Fruit fly (Drosophila melanogaster) whole organism, prepupa: ENCODE results near the gene Chd3.

Experiments used
- Blimp-1 ChIP-seq: fragments of 200-800 bp; sonication (Bioruptor generic); optimal IDR thresholded peaks from 3 replicates; lab custom pipeline; 2017; ENCODE audit warnings: missing biosample characterization, missing genetic modification characterization, mild to moderate bottlenecking, moderate library complexity, missing genetic modification reagents
- CG10669 ChIP-seq: fragments of 200-800 bp; sonication (Bioruptor generic); optimal IDR thresholded peaks from 3 replicates; lab custom pipeline; 2018; ENCODE audit warnings: missing biosample characterization, mild to moderate bottlenecking, missing genetic modification characterization, moderate library complexity
- CG11294 ChIP-seq: fragments of 200-800 bp; sonication (Bioruptor generic); IDR thresholded peaks from 2 replicates; pipeline ENCODE4 v1.3.6; 2022; ENCODE audit warnings: missing biosample characterization, missing genetic modification characterization
- CG11762 ChIP-seq: fragments of 200-800 bp; sonication (Bioruptor generic); optimal IDR thresholded peaks from 3 replicates; lab custom pipeline; 2016; ENCODE audit warnings: missing biosample characterization, missing genetic modification characterization; ENCODE audit not compliant: insufficient read depth
- CG11902 ChIP-seq: fragments of 200-800 bp; sonication (Bioruptor generic); optimal IDR thresholded peaks from 3 replicates; lab custom pipeline; 2016; ENCODE audit warnings: missing biosample characterization, missing genetic modification characterization
- CG15336 ChIP-seq: fragments of 200-800 bp; sonication (Bioruptor generic); IDR thresholded peaks from 2 replicates; pipeline ENCODE4 v1.3.6; 2022; ENCODE audit warnings: missing biosample characterization, missing genetic modification characterization
- CG1621 ChIP-seq: fragments of 200-800 bp; sonication (Bioruptor generic); optimal IDR thresholded peaks from 3 replicates; lab custom pipeline; 2018; ENCODE audit warnings: missing biosample characterization, mild to moderate bottlenecking, missing genetic modification characterization
- CG3032 ChIP-seq: fragments of 200-800 bp; optimal IDR thresholded peaks from 2 replicates; lab custom pipeline; 2019; ENCODE audit warnings: missing biosample characterization, mild to moderate bottlenecking, missing genetic modification characterization, moderate library complexity
- CG31627 ChIP-seq: fragments of 200-800 bp; sonication (Bioruptor generic); optimal IDR thresholded peaks from 3 replicates; lab custom pipeline; 2016; ENCODE audit warnings: missing biosample characterization, missing genetic modification characterization
- CG32006 ChIP-seq: fragments of 200-800 bp; sonication (Bioruptor generic); optimal IDR thresholded peaks from 3 replicates; lab custom pipeline; 2017; ENCODE audit warnings: missing biosample characterization, mild to moderate bottlenecking, missing genetic modification characterization
- CG34406 ChIP-seq: fragments of 200-800 bp; sonication (Bioruptor generic); optimal IDR thresholded peaks from 3 replicates; lab custom pipeline; 2016; ENCODE audit warnings: missing biosample characterization, missing genetic modification characterization
- CG3919 ChIP-seq: fragments of 200-800 bp; sonication (Bioruptor generic); optimal IDR thresholded peaks from 3 replicates; lab custom pipeline; 2016; ENCODE audit warnings: missing biosample characterization, missing genetic modification characterization
- CG6163 ChIP-seq: fragments of 200-800 bp; sonication (Bioruptor generic); IDR thresholded peaks from 3 replicates; pipeline ENCODE4 v1.3.6; 2022; ENCODE audit warnings: missing biosample characterization, missing genetic modification characterization
- CG7368 ChIP-seq: fragments of 200-800 bp; sonication (Bioruptor generic); optimal IDR thresholded peaks from 3 replicates; lab custom pipeline; 2016; ENCODE audit warnings: missing biosample characterization, missing genetic modification characterization
- CG8119 ChIP-seq: fragments of 200-800 bp; sonication (Bioruptor generic); IDR thresholded peaks from 3 replicates; pipeline ENCODE4 v1.3.6; 2022; ENCODE audit warnings: missing biosample characterization, missing genetic modification characterization
- CG8319 ChIP-seq: fragments of 200-800 bp; sonication (Bioruptor generic); optimal IDR thresholded peaks from 3 replicates; lab custom pipeline; 2016; ENCODE audit warnings: missing biosample characterization, missing genetic modification characterization
- CG9139 ChIP-seq: fragments of 200-800 bp; sonication (Bioruptor generic); optimal IDR thresholded peaks from 3 replicates; lab custom pipeline; 2017; ENCODE audit warnings: missing biosample characterization, mild to moderate bottlenecking, missing genetic modification characterization
- Eip75B ChIP-seq: fragments of 200-800 bp; sonication (Bioruptor generic); optimal IDR thresholded peaks from 3 replicates; lab custom pipeline; 2016; ENCODE audit warnings: missing biosample characterization, missing genetic modification characterization
- Eip78C ChIP-seq: fragments of 200-800 bp; sonication (Bioruptor generic); peaks from one replicate; lab custom pipeline; 2016; ENCODE audit warnings: missing biosample characterization, missing genetic modification characterization
- Eip93F ChIP-seq: fragments of 200-800 bp; sonication (Bioruptor generic); optimal IDR thresholded peaks from 2 replicates; lab custom pipeline; 2016; ENCODE audit warnings: missing biosample characterization, mild to moderate bottlenecking, missing genetic modification characterization
- Ets21C ChIP-seq: fragments of 200-800 bp; sonication (Bioruptor generic); optimal IDR thresholded peaks from 3 replicates; lab custom pipeline; 2016; ENCODE audit warnings: missing biosample characterization, missing genetic modification characterization
- Ets96B ChIP-seq: fragments of 200-800 bp; optimal IDR thresholded peaks from 2 replicates; lab custom pipeline; 2019; ENCODE audit warnings: missing biosample characterization, mild to moderate bottlenecking, missing genetic modification characterization, moderate library complexity
- Gug ChIP-seq: fragments of 200-800 bp; sonication (Bioruptor generic); IDR thresholded peaks from 2 replicates; pipeline ENCODE4 v1.3.6; 2022; ENCODE audit warnings: missing biosample characterization, missing genetic modification characterization
- Hr38 ChIP-seq: sonication (Bioruptor generic); optimal IDR thresholded peaks from 2 replicates; lab custom pipeline; 2016; ENCODE audit warnings: missing biosample characterization, missing genetic modification characterization
- Hr39 ChIP-seq: fragments of 200-800 bp; sonication (Bioruptor generic); optimal IDR thresholded peaks from 2 replicates; lab custom pipeline; 2016; ENCODE audit warnings: missing biosample characterization, missing genetic modification characterization
- Lpt ChIP-seq: fragments of 200-800 bp; sonication (Bioruptor generic); optimal IDR thresholded peaks from 3 replicates; lab custom pipeline; 2016; ENCODE audit warnings: missing biosample characterization, missing genetic modification characterization
- Met ChIP-seq: fragments of 200-800 bp; sonication (Bioruptor generic); optimal IDR thresholded peaks from 3 replicates; lab custom pipeline; 2016; ENCODE audit warnings: missing biosample characterization, missing genetic modification characterization
- OdsH ChIP-seq: fragments of 200-800 bp; sonication (Bioruptor generic); optimal IDR thresholded peaks from 3 replicates; lab custom pipeline; 2016; ENCODE audit warnings: missing biosample characterization, missing genetic modification characterization
- Smox ChIP-seq: fragments of 200-800 bp; sonication (Bioruptor generic); optimal IDR thresholded peaks from 3 replicates; lab custom pipeline; 2016; ENCODE audit warnings: missing biosample characterization, missing genetic modification characterization
- Sox102F ChIP-seq: fragments of 200-800 bp; sonication (Bioruptor generic); optimal IDR thresholded peaks from 2 replicates; lab custom pipeline; 2016; ENCODE audit warnings: missing biosample characterization, mild to moderate bottlenecking, missing genetic modification characterization
- Sox14 ChIP-seq: fragments of 200-800 bp; sonication (Bioruptor generic); optimal IDR thresholded peaks from 3 replicates; lab custom pipeline; 2016; ENCODE audit warnings: missing biosample characterization, missing genetic modification characterization
- Sox15 ChIP-seq: fragments of 200-800 bp; sonication (Bioruptor generic); optimal IDR thresholded peaks from 3 replicates; lab custom pipeline; 2016; ENCODE audit warnings: missing biosample characterization, missing genetic modification characterization
- achi ChIP-seq: fragments of 200-800 bp; sonication (Bioruptor generic); optimal IDR thresholded peaks from 3 replicates; lab custom pipeline; 2016; ENCODE audit warnings: missing biosample characterization, missing genetic modification characterization
- acj6 ChIP-seq: fragments of 200-800 bp; sonication (Bioruptor generic); optimal IDR thresholded peaks from 3 replicates; lab custom pipeline; 2016; ENCODE audit warnings: missing biosample characterization, missing genetic modification characterization
- cyc ChIP-seq: fragments of 200-800 bp; sonication (Bioruptor generic); optimal IDR thresholded peaks from 3 replicates; lab custom pipeline; 2016; ENCODE audit warnings: missing biosample characterization, missing genetic modification characterization
- dac ChIP-seq: fragments of 200-800 bp; sonication (Bioruptor generic); optimal IDR thresholded peaks from 2 replicates; lab custom pipeline; 2017; ENCODE audit warnings: missing biosample characterization, mild to moderate bottlenecking, missing genetic modification characterization
- dsx ChIP-seq: fragments of 200-800 bp; optimal IDR thresholded peaks from 3 replicates; lab custom pipeline; 2019; ENCODE audit warnings: missing biosample characterization, mild to moderate bottlenecking, missing genetic modification characterization, moderate library complexity; ENCODE audit not compliant: poor library complexity, severe bottlenecking
- eg ChIP-seq: fragments of 200-800 bp; sonication (Bioruptor generic); IDR thresholded peaks from 3 replicates; pipeline ENCODE4 v1.3.6; 2022; ENCODE audit warnings: missing biosample characterization, missing genetic modification characterization
- fd59A ChIP-seq: fragments of 200-800 bp; sonication (Bioruptor generic); optimal IDR thresholded peaks from 2 replicates; lab custom pipeline; 2017; ENCODE audit warnings: missing biosample characterization, mild to moderate bottlenecking, missing genetic modification characterization, missing genetic modification reagents
- fd85E ChIP-seq: fragments of 200-800 bp; sonication (Bioruptor generic); optimal IDR thresholded peaks from 3 replicates; lab custom pipeline; 2016; ENCODE audit warnings: missing biosample characterization, missing genetic modification characterization
- lz ChIP-seq: fragments of 200-800 bp; sonication (Bioruptor generic); optimal IDR thresholded peaks from 3 replicates; lab custom pipeline; 2016; ENCODE audit warnings: missing biosample characterization, missing genetic modification characterization
- net ChIP-seq: fragments of 200-800 bp; sonication (Bioruptor generic); optimal IDR thresholded peaks from 3 replicates; lab custom pipeline; 2016; ENCODE audit warnings: missing biosample characterization, missing genetic modification characterization
- pdm3 ChIP-seq: fragments of 200-800 bp; sonication (Bioruptor generic); optimal IDR thresholded peaks from 3 replicates; lab custom pipeline; 2016; ENCODE audit warnings: missing biosample characterization, missing genetic modification characterization
- spab ChIP-seq: fragments of 200-800 bp; sonication (Bioruptor generic); optimal IDR thresholded peaks from 2 replicates; lab custom pipeline; 2017; ENCODE audit warnings: missing biosample characterization, mild to moderate bottlenecking, missing genetic modification characterization, missing genetic modification reagents
- svp ChIP-seq: fragments of 200-800 bp; sonication (Bioruptor generic); peaks from one replicate; lab custom pipeline; 2016; ENCODE audit warnings: missing biosample characterization, missing genetic modification characterization
- topi ChIP-seq: fragments of 200-800 bp; sonication (Bioruptor generic); optimal IDR thresholded peaks from 3 replicates; lab custom pipeline; 2016; ENCODE audit warnings: missing biosample characterization, missing genetic modification characterization

The Chd3 gene

DNA sequence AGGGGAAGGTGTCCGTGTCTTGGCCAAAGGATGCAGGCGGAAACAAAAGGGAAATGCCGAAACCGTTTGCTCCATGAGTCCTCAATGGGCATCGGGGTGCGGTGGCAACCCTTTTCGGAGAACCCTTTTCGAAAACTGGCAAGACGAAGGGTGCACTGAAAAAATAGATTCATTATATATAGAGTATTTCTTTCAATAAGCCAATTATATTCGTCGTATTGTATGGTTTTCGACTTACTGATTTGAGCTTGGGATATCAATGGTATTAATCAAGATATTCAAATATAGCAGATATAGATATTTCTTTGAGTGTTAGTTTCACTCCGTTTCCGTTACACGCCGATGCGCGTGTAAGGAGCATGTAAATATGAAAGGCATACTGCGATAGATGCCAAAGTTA lies 4.7 kb upstream of the Chd3 start (continued):
- TF ChIP-seq lz (GFP tag; lab: Kevin White, UChicago) (peak; percentile 10), Eip93F (GFP tag; lab: Kevin White, UChicago) (no peak), net (no peak), Eip75B (GFP tag; lab: Kevin White, UChicago) (peak; percentile 10), CG3032 (tag; lab: Kevin White, UChicago) (no peak), CG10669 (GFP tag; lab: Kevin White, UChicago) (peak; percentile 36), Ets96B (tag; lab: Kevin White, UChicago) (peak; percentile 16), CG11294 (no peak)

DNA sequence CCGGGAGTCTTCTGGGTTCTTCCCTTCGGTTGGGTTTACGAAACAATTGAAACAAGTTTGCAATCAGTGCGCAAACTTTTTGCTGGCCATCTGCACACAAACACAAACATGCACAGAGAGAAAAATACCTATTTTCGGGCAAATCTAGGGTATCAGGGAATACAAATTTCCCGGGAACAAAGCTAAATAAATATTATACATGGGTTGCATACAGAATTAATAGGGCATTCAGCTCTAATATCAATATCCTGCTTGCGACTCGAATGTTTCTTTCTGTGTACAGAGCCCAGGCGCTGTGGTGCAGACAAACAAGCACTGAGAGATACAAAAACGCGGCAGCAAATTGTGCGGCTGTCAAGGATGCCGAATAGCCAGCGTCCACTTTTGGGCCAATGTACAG lies 2.9 kb upstream of the Chd3 start:
- TF ChIP-seq Ets96B (tag; lab: Kevin White, UChicago) (peak; percentile 7), CG9139 (GFP tag; lab: Kevin White, UChicago) (no peak), CG6163 (GFP tag; lab: Robert Waterston, UW) (0 out of 3 replicates have a peak, but pooled peaks have one; percentile 28), Met (GFP tag; lab: Kevin White, UChicago) (peak; percentile 24), CG8319 (GFP tag; lab: Kevin White, UChicago) (peak; percentile 18), Ets21C (GFP tag; lab: Kevin White, UChicago) (peak; percentile 2), Smox (GFP tag; lab: Kevin White, UChicago) (no peak), lz (GFP tag; lab: Kevin White, UChicago) (peak; percentile 32), acj6 (GFP tag; lab: Kevin White, UChicago) (peak; percentile 32), OdsH (peak; percentile 19), pdm3 (GFP tag; lab: Kevin White, UChicago) (peak; percentile 17), CG1621 (tag; lab: Kevin White, UChicago) (peak; percentile 13), dsx (GFP tag; lab: Kevin White, UChicago) (no peak), Sox15 (GFP tag; lab: Kevin White, UChicago) (peak; percentile 15), CG7368 (GFP tag; lab: Kevin White, UChicago) (no peak), CG31627 (peak; percentile 46), fd85E (GFP tag; lab: Kevin White, UChicago) (no peak), dac (GFP tag; lab: Kevin White, UChicago) (no peak), Eip78C (GFP tag; lab: Kevin White, UChicago) (peak; percentile 51), CG3919 (peak; percentile 34), fd59A (GFP tag; lab: Kevin White, UChicago) (no peak), cyc (GFP tag; lab: Kevin White, UChicago) (peak; percentile 46), Gug (GFP tag; lab: Robert Waterston, UW) (no peak), Blimp-1 (GFP tag; lab: Kevin White, UChicago) (no peak), topi (GFP tag; lab: Kevin White, UChicago) (peak; percentile 17), svp (GFP tag; lab: Kevin White, UChicago) (peak; percentile 59), Hr38 (GFP tag; lab: Kevin White, UChicago) (no peak), achi (GFP tag; lab: Kevin White, UChicago) (peak; percentile 22), Sox14 (GFP tag; lab: Kevin White, UChicago) (peak; percentile 28), CG32006 (peak; percentile 19), CG10669 (GFP tag; lab: Kevin White, UChicago) (peak; percentile 28), Eip75B (GFP tag; lab: Kevin White, UChicago) (no peak), eg (GFP tag; lab: Robert Waterston, UW) (0 out of 3 replicates have a peak, but pooled peaks have one; percentile 27), CG11294 (no peak), Hr39 (GFP tag; lab: Kevin White, UChicago) (peak; percentile 48), net (no peak), CG8119 (0 out of 3 replicates have a peak, but pooled peaks have one; percentile 13), Lpt (no peak), CG11762 (GFP tag; lab: Kevin White, UChicago) (no peak), CG34406 (GFP tag; lab: Kevin White, UChicago) (no peak), CG3032 (tag; lab: Kevin White, UChicago) (no peak), Sox102F (GFP tag; lab: Kevin White, UChicago) (peak; percentile 4), spab (GFP tag; lab: Kevin White, UChicago) (no peak), CG15336 (GFP tag; lab: Robert Waterston, UW) (no peak), CG11902 (GFP tag; lab: Kevin White, UChicago) (no peak)
